Worm (Caenorhabditis elegans) whole organism, L4/young adult: ENCODE measurements around the gene C30G4.4.
"Not testable (repeated sequence)": the region's sequence is repeated elsewhere in the genome, so short reads cannot be mapped to it uniquely, and the experiment has no call there.

Experiments
- W03F9.2 ChIP-seq: fragments of 150-350 bp; optimal IDR thresholded peaks from 2 replicates; lab custom pipeline; 2014; ENCODE audit warnings: missing biosample characterization, missing genetic modification characterization
- dao-5 ChIP-seq: sonication (generic microtip); optimal IDR thresholded peaks from 2 replicates; lab custom pipeline; 2016; ENCODE audit warnings: missing genotype, missing genetic modification characterization, moderate library complexity, missing compliant biosample characterization
- him-1 ChIP-seq: sonication (generic microtip); optimal IDR thresholded peaks from 2 replicates; lab custom pipeline; 2016; ENCODE audit warnings: missing genotype, missing genetic modification reagents, missing genetic modification characterization, missing compliant biosample characterization

The C30G4.4 gene

DNA sequence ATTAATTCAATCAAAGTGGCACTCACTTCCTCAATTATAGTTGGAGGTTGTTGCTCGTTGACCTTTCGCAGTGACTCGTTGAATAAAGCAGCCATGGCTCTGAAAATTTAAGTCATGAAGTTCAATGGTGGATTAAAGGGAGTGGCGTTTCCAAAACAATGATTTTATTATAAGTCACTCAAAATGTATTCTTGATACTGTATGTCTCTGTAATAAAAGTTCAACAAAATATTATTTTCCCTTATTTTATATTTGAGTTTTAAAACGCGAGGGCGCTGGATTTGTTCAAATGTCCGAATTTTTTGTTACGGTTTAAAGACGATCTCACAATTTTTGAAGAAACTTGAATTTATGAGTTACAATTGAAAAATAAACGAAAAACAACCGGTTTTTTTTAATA lies at the start of gene C30G4.4:
Gene C30G4.4, minus strand, starts transcription at position 101 of the 400 bp plus-strand sequence.
- no peak for TF ChIP-seq W03F9.2
- no peak for TF ChIP-seq dao-5 (tag; lab: Kevin White, UChicago)
- TF ChIP-seq him-1 (tag; lab: Kevin White, UChicago), result no peak

DNA sequence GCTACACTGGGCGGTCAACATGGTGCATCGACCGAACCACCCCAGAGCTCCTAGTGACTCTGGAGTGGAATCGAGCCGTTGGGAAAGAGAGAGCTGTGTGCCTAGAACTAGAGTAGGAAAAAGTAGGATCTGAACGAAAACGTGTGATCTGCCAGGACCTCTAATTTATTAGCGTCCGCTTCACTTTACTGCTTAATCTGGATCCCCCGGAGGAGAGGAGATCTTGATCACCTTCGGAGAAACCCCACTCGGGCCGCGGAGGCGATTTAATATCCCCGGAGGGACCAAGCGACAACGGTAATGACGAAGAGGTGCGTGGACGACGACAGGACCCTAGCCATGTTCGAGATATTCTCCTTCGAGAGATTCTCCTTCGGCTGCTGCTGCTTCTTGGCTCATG lies 45.4 kb upstream of the C30G4.4 start, which contains the start of gene K09E3.2:
Gene K09E3.2, plus strand, starts transcription at position 301 of the 400 bp plus-strand sequence.
- not testable (repeated sequence) for TF ChIP-seq W03F9.2; dao-5 (tag; lab: Kevin White, UChicago); him-1 (tag; lab: Kevin White, UChicago)

DNA sequence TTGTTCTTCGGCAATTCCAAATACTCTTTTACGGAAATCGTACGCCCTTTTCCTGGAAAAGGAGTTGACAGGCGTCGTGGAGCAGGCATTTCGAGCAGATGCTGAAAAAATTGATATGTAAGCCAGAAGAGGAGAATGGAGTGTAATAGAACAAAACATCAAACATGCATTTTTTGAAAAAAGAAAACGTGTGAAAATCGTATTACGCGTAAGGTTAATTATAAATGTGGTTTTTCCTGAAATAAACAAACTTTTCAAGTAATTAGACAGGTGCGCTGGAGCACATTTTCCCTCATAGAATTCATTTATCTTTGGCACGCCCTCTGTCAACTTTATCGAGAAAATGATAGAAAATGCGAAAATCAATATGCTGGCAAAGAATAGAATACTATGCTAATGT lies 43.1 kb upstream of the C30G4.4 start, which contains the start of gene lido-6:
Gene lido-6, minus strand, starts transcription at position 101 of the 400 bp plus-strand sequence.
- TF ChIP-seq W03F9.2 (no peak), dao-5 (tag; lab: Kevin White, UChicago) (no peak), him-1 (tag; lab: Kevin White, UChicago) (no peak)

DNA sequence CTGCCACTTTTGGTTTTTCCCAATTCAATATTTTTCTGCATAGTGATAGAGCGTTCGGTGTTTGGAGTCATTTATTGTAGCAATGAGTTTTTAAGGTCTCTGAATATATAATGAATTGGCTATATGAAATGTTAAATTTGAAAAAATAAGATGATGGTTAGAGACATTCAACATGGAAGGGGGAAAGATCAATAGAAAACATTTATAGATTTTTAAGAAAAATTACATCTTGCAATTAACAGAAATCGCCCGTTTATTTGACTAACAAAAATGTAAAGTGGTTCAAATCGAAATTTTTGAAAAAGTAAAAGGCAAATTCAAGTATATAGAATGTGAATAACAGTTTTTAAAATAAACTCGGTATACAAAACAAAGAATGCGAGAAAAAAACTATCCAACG lies 38.6 kb upstream of the C30G4.4 start, which contains the start of gene lido-5:
Gene lido-5, minus strand, starts transcription at position 101 of the 400 bp plus-strand sequence.
- TF ChIP-seq W03F9.2 (no peak), dao-5 (tag; lab: Kevin White, UChicago) (no peak), him-1 (tag; lab: Kevin White, UChicago) (no peak)

DNA sequence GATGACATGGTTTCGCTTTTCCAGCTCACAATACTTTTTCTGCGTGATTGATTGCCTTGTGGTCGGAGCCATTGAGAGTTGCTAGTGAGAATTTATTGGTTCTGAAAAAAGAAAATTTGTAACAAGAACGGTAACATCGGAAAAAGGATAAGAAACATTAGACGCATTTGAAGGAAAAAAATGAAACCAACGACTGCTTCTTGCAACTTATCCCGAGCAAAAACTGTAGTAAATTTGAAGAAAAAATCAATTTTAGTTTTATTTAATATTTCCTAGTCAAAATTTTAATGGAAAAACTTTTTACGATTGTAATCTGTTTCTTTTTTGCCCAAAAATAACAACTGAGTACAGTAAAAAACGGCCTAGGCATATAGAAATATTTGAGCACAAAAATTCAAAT lies 35.7 kb upstream of the C30G4.4 start, which contains the start of gene lido-4:
Gene lido-4, minus strand, starts transcription at position 101 of the 400 bp plus-strand sequence.
- no peak for TF ChIP-seq dao-5 (tag; lab: Kevin White, UChicago)
- TF ChIP-seq W03F9.2, result no peak

DNA sequence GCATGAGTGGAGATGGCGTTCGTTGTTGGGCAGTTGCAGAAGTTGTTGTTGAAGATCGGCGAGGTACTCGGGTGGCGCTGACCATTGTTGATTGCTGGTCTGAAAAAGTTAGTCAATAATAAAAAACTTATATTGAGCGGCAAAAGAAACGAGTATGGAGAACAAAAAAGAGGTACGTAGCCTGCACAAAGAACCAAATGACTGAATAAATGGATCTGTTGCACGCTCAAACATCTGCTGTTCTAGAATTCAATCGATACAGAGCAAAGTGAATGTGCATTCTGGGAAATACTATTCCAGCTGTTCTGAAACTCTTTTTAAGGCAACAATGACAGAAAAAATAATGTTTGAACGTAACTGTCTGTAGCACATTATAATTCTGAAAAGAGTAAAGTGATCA lies 28.7 kb upstream of the C30G4.4 start, which contains the start of gene lido-2:
Gene lido-2, minus strand, starts transcription at position 101 of the 400 bp plus-strand sequence.
- no peak for TF ChIP-seq W03F9.2
- no peak for TF ChIP-seq dao-5 (tag; lab: Kevin White, UChicago)
- TF ChIP-seq him-1 (tag; lab: Kevin White, UChicago), result no peak

DNA sequence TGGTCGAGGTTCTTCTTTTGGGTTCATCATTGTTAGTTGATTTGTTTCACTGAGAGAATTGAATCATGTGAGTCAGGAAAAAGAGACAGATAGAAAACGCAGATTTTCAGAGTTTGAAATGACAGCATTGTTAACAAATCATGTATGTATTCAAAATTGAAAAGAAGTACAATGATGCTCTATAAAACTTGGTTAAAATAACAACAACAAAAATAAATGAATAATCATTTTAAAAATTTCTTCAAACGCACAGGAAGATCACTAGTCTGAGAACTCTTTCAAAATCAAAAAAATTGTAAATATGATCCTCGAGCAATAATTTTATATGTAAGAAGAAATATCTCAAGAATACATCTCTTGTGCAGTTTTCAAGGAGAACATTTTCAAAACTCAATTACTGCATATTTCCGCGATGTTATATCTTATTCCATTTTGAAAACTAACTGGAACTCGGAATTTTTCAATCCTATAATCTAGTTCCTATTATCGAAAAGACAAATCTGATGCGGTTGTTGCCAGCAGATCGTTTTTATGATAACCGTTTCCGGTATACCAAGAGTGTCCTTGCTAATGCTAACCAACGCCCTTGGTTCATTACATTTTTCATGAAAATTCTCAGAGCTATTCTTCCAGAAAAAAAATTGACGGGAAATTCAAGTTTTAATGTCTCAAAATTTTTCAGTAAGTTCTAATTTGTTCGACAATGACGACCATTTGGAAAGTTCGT lies 24.7 kb upstream of the C30G4.4 start, which contains the start of gene lido-1:
Gene lido-1, minus strand, starts transcription at position 51 of the 727 bp plus-strand sequence.
- TF ChIP-seq dao-5 (tag; lab: Kevin White, UChicago), result no peak
- no peak for TF ChIP-seq W03F9.2
- TF ChIP-seq him-1 (tag; lab: Kevin White, UChicago), result no peak

DNA sequence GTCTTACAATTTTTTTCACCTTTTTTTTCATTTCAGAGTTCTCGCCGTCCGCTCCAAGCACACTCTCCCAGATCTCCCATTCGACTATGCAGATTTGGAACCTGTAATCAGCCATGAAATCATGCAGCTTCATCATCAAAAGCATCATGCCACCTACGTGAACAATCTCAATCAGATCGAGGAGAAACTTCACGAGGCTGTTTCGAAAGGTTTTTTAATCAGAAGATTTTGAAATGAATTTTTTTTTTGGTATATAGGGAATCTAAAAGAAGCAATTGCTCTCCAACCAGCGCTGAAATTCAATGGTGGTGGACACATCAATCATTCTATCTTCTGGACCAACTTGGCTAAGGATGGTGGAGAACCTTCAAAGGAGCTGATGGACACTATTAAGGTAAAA lies 21.2 kb upstream of the C30G4.4 start, which contains the start of gene C08A9.3:
Gene C08A9.3, minus strand, starts transcription at position 101 of the 400 bp plus-strand sequence.
- no peak for TF ChIP-seq him-1 (tag; lab: Kevin White, UChicago)
- no peak for TF ChIP-seq W03F9.2
- no peak for TF ChIP-seq dao-5 (tag; lab: Kevin White, UChicago)

DNA sequence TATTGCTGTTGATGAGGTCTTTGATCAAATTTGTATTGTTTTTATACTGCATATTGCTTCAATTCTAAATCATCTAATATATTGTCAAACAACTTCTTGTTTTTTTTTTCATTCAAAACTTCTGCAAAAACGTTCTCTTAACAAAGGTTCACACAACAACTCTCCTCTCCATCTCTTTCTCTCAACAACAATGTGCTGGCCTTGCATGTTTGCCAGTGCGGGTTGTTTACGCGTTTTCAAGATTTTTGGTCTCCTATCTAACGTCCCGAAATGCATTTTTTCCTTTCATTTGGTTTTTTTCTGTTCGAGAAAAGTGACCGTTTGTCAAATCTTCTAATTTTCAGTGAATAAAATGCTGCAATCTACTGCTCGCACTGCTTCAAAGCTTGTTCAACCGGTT lies 20.4 kb upstream of the C30G4.4 start, which contains the start of gene sod-3:
Gene sod-3, plus strand, starts transcription at position 338 of the 400 bp plus-strand sequence.
- TF ChIP-seq him-1 (tag; lab: Kevin White, UChicago), result no peak
- TF ChIP-seq dao-5 (tag; lab: Kevin White, UChicago), result no peak
- no peak for TF ChIP-seq W03F9.2

DNA sequence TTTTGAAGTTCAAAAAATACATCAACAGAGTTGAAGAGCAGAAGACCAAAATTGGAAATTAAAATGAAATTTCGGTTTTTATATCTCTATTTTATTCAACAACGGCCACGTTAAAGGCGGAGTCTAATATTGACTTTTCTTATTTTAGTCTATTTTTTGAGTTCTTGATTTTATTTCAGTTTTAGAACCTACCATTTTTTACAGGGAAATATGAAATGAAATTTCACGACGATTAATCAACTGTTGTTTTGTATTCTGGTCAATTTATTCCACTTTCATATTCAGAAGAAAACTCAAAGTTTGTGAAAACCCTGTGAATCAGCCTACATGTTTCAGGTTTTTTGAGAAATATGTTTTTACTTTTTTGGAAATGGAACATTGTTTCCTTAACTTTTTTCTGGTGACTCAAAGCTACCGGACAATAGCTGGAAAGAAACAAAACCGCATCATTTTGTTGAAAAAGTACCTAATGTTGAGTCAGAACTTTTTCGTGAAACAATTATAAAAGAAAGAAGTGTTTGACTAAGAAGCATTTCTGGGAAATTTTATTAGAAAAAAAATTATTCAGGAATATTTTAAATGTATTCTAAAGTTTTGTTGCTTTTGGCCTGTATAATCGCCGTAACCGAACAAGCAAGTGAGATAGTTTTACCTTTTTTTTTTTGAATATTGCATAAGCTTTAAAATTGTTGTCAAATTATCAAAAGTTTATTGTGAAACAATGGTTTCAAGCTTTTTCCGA lies 8.8 kb upstream of the C30G4.4 start, which contains the start of the genes irld-23 and C08A9.10:
Gene irld-23, minus strand, starts transcription at position 51 of the 742 bp plus-strand sequence.
Gene C08A9.10, plus strand, starts transcription at position 545 of the 742 bp plus-strand sequence.
- TF ChIP-seq him-1 (tag; lab: Kevin White, UChicago), result no peak
- TF ChIP-seq W03F9.2, result no peak
- TF ChIP-seq dao-5 (tag; lab: Kevin White, UChicago), result no peak

DNA sequence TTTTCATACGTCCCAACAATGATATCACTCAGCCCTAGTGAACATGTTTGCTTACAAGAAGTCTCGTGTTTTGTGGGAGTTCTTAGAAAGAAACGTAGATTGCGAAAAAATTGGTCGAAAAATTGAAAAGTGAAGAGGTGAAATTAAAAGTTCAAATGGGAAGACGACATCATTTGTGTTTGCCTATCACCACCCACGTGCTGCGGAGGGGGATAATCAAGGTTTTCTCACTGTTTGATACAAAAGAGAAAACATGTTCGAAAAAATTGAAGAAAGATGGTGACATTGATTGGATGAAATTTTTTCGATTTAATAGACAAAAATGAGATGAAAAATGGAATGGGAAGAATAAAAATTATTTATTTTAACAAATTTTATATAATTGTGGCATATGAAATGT lies 1.5 kb downstream of the C30G4.4 start:
- TF ChIP-seq dao-5 (tag; lab: Kevin White, UChicago), result no peak
- TF ChIP-seq W03F9.2, result no peak
- TF ChIP-seq him-1 (tag; lab: Kevin White, UChicago), result no peak

DNA sequence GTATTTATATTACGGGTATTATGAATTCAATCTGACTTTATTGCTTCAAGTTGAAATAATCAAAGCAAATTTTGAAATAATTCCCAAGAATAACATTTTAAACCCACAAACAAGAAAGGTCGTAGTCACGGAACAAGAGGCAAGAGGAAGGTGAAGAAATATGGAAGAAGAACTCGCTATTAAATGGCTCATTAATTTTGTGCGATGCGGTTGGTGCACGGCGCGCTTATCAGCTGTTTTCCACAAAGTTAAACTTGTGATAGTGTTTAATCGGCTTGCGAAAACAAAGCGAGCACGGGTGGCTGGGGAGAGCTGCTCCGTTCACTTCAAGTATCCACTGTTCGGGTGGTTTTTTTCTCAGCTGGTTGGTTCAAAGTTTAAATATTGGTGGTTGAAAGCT lies 5.1 kb downstream of the C30G4.4 start:
- TF ChIP-seq him-1 (tag; lab: Kevin White, UChicago), result no peak
- TF ChIP-seq dao-5 (tag; lab: Kevin White, UChicago), result no peak
- TF ChIP-seq W03F9.2, result no peak

DNA sequence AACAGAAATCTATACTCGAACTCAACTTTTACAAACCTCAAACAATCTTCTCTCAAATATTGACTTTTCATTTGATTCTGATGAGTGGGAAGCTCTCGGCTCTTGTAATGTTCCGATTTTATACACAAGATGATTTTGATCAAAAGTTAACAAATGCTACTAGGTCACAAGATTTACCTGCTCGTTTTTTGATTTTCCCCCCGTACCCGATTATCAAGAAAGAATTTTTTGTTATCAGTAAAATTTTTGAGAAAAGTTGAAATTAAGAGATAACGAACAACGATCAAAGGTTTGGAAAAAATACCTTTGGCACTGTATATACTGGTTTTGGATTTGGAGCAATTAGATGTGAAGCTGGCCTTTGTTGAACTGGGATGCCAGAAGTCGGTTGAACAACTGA lies 7.2 kb downstream of the C30G4.4 start:
- TF ChIP-seq W03F9.2 (no peak), dao-5 (tag; lab: Kevin White, UChicago) (no peak), him-1 (tag; lab: Kevin White, UChicago) (no peak)
